Fruit fly (Drosophila melanogaster): ENCODE measurements around the gene kto.

kto gene

dm6 chr3L:19794203-19794802, 42.1 kb upstream of the kto start (continued):
- TF ChIP-seq Lhr (GFP tag; optimal IDR thresholded peaks at IDR 0.05) (peak; percentile 57), CG9876 (GFP tag; optimal IDR thresholded peaks at IDR 0.05) (peak; percentile 12), sima (GFP tag; optimal IDR thresholded peaks at IDR 0.05) (no peak), NFAT (GFP tag; IDR thresholded peaks at IDR 0.05) (peak; percentile 89), Atf-2 (GFP tag; optimal IDR thresholded peaks at IDR 0.05) (peak; percentile 79), CG32767 (GFP tag; IDR thresholded peaks at IDR 0.05) (peak; percentile 62), CG1603 (tag; optimal IDR thresholded peaks at IDR 0.05) (peak; percentile 69), sens (GFP tag) (peak; percentile 97), D (optimal IDR thresholded peaks at IDR 0.05) (no peak), D (GFP tag; optimal IDR thresholded peaks at IDR 0.05) (peak; percentile 76), CG4617 (GFP tag; optimal IDR thresholded peaks at IDR 0.05; ENCODE audit: borderline replicate concordance) (no peak), Poxn (GFP tag; IDR thresholded peaks at IDR 0.05) (0 out of 2 replicates have a peak, but pooled peaks have one; percentile 3), HLHmδ (GFP tag; optimal IDR thresholded peaks at IDR 0.05) (no peak), CrebB (tag; optimal IDR thresholded peaks at IDR 0.05) (peak; percentile 65), BEAF-32 (GFP tag; optimal IDR thresholded peaks at IDR 0.05) (no peak), slbo (GFP tag; IDR thresholded peaks at IDR 0.05) (peak; percentile 82), Usf (GFP tag; optimal IDR thresholded peaks at IDR 0.05) (peak; percentile 75), CG12104 (GFP tag; optimal IDR thresholded peaks at IDR 0.05) (peak; percentile 85), Awh (GFP tag; IDR thresholded peaks at IDR 0.05) (peak; percentile 68), Elba2 (GFP tag; optimal IDR thresholded peaks at IDR 0.05) (no peak), lab (GFP tag; optimal IDR thresholded peaks at IDR 0.05) (peak; percentile 91), pnt (GFP tag; optimal IDR thresholded peaks at IDR 0.05) (peak; percentile 46), E2f1 (GFP tag; IDR thresholded peaks at IDR 0.05) (peak; percentile 68), H2.0 (GFP tag; IDR thresholded peaks at IDR 0.05) (peak; percentile 36; the same call in 1 of the 2 replicates), CG14710 (tag; optimal IDR thresholded peaks at IDR 0.05) (peak; percentile 77), gcm2 (GFP tag; optimal IDR thresholded peaks at IDR 0.05) (peak; percentile 23), CG5180 (GFP tag; optimal IDR thresholded peaks at IDR 0.05) (peak; percentile 84), gsb-n (tag; optimal IDR thresholded peaks at IDR 0.05) (peak; percentile 44), chif (GFP tag; optimal IDR thresholded peaks at IDR 0.05) (peak; percentile 69 to 74), ftz-f1 (GFP tag; optimal IDR thresholded peaks at IDR 0.05) (no peak), CG1024 (GFP tag; IDR thresholded peaks at IDR 0.05) (no peak), NfI (GFP tag; optimal IDR thresholded peaks at IDR 0.05) (peak; percentile 87), CG6254 (GFP tag; optimal IDR thresholded peaks at IDR 0.05) (peak; percentile 78), CG10654 (GFP tag; optimal IDR thresholded peaks at IDR 0.05) (peak; percentile 44), Myb (GFP tag; optimal IDR thresholded peaks at IDR 0.05) (peak; percentile 41), nerfin-1 (tag; optimal IDR thresholded peaks at IDR 0.05) (peak; percentile 84), Aef1 (GFP tag; IDR thresholded peaks at IDR 0.05) (no peak), sob (GFP tag; IDR thresholded peaks at IDR 0.05) (peak; percentile 75), Med (GFP tag) (peak; percentile 96), pfk (GFP tag; optimal IDR thresholded peaks at IDR 0.05) (peak; percentile 16), hbn (GFP tag; IDR thresholded peaks at IDR 0.05; ENCODE audit: partially characterized antibody) (no peak), Eip74EF (GFP tag; optimal IDR thresholded peaks at IDR 0.05) (peak in 1 of 2 experiments; percentile 90), CG12299 (tag; optimal IDR thresholded peaks at IDR 0.05) (peak; percentile 80), CG13775 (GFP tag; optimal IDR thresholded peaks at IDR 0.05) (peak; percentile 87), CG11695 (GFP tag; IDR thresholded peaks at IDR 0.05) (peak; percentile 71), Sry-δ (GFP tag; optimal IDR thresholded peaks at IDR 0.05) (peak; percentile 16), tio (GFP tag; optimal IDR thresholded peaks at IDR 0.05) (peak; percentile 82), repo (GFP tag; optimal IDR thresholded peaks at IDR 0.05) (peak; percentile 69), CG14014 (GFP tag; IDR thresholded peaks at IDR 0.05) (peak; percentile 73), CG15011 (GFP tag; optimal IDR thresholded peaks at IDR 0.05) (peak; percentile 88)

Measured in whole organism, embryonic.